Worm (Caenorhabditis elegans) whole organism, late embryonic: Measurements from ENCODE around the gene sap-49.

ENCODE experiments used
- C08G9.2 ChIP-seq: sonication (generic microtip); optimal IDR thresholded peaks from 2 replicates; lab custom pipeline; 2016; ENCODE audit warnings: mild to moderate bottlenecking, missing genetic modification characterization, moderate library complexity, missing compliant biosample characterization
- C38D4.7 ChIP-seq: fragments of 200-800 bp; sonication (Bioruptor generic); optimal IDR thresholded peaks from 2 replicates; lab custom pipeline; 2018; ENCODE audit warnings: mild to moderate bottlenecking, missing genetic modification characterization, moderate library complexity, missing compliant biosample characterization
- F13H6.1 ChIP-seq: sonication (generic microtip); optimal IDR thresholded peaks from 2 replicates; lab custom pipeline; 2016; ENCODE audit warnings: missing genetic modification characterization, missing compliant biosample characterization
- K02D7.2 ChIP-seq: sonication (generic microtip); optimal IDR thresholded peaks from 2 replicates; lab custom pipeline; 2017; ENCODE audit warnings: mild to moderate bottlenecking, missing genetic modification characterization, missing compliant biosample characterization
- K09A11.1 ChIP-seq: sonication (generic microtip); optimal IDR thresholded peaks from 2 replicates; lab custom pipeline; 2017; ENCODE audit warnings: antibody characterized with exemption, mild to moderate bottlenecking, missing genetic modification characterization, missing compliant biosample characterization; ENCODE audit not compliant: insufficient read depth
- T23F11.4 ChIP-seq: fragments of 200-800 bp; sonication (Bioruptor generic); optimal IDR thresholded peaks from 2 replicates; lab custom pipeline; 2018; ENCODE audit warnings: mild to moderate bottlenecking, missing genetic modification characterization, missing compliant biosample characterization
- Y22D7AL.16 ChIP-seq: sonication (generic microtip); optimal IDR thresholded peaks from 2 replicates; lab custom pipeline; 2016; ENCODE audit warnings: missing genetic modification characterization, missing compliant biosample characterization
- ama-1 ChIP-seq: fragments of 150-350 bp; optimal IDR thresholded peaks from 2 replicates; lab custom pipeline; 2014
- ceh-18 ChIP-seq: sonication (generic microtip); optimal IDR thresholded peaks from 2 replicates; lab custom pipeline; 2016; ENCODE audit warnings: missing genetic modification characterization, missing compliant biosample characterization
- ceh-19 ChIP-seq: fragments of 200-800 bp; sonication (Bioruptor generic); optimal IDR thresholded peaks from 2 replicates; lab custom pipeline; 2018; ENCODE audit warnings: mild to moderate bottlenecking, missing genetic modification characterization, missing compliant biosample characterization
- ceh-22 ChIP-seq: sonication (generic microtip); optimal IDR thresholded peaks from 2 replicates; lab custom pipeline; 2017; ENCODE audit warnings: missing biosample characterization, missing genetic modification characterization
- ceh-24 ChIP-seq: sonication (generic microtip); optimal IDR thresholded peaks from 2 replicates; lab custom pipeline; 2016; ENCODE audit warnings: mild to moderate bottlenecking, missing genetic modification characterization, missing compliant biosample characterization
- ceh-30 ChIP-seq: fragments of 150-350 bp; optimal IDR thresholded peaks from 2 replicates; lab custom pipeline; 2014; ENCODE audit warnings: missing biosample characterization, missing genetic modification characterization
- ceh-31 ChIP-seq: sonication (generic microtip); optimal IDR thresholded peaks from 2 replicates; lab custom pipeline; 2016; ENCODE audit warnings: missing genetic modification characterization, missing compliant biosample characterization
- ceh-34 ChIP-seq: sonication (generic microtip); optimal IDR thresholded peaks from 2 replicates; lab custom pipeline; 2016; ENCODE audit warnings: mild to moderate bottlenecking, missing genetic modification characterization, missing compliant biosample characterization
- ceh-45 ChIP-seq: fragments of 200-800 bp; sonication (Bioruptor generic); IDR thresholded peaks from 2 replicates; pipeline ENCODE4 v1.3.6; 2022; ENCODE audit warnings: missing genetic modification reagents, missing genetic modification characterization, missing compliant biosample characterization
- ceh-6 ChIP-seq: fragments of 200-800 bp; sonication (Bioruptor generic); optimal IDR thresholded peaks from 2 replicates; lab custom pipeline; 2018; ENCODE audit warnings: mild to moderate bottlenecking, missing genetic modification characterization, missing compliant biosample characterization
- ceh-9 ChIP-seq: sonication (generic microtip); optimal IDR thresholded peaks from 2 replicates; lab custom pipeline; 2016; ENCODE audit warnings: mild to moderate bottlenecking, missing genetic modification characterization, inconsistent platforms, missing compliant biosample characterization
- che-1 ChIP-seq: sonication (generic microtip); optimal IDR thresholded peaks from 2 replicates; lab custom pipeline; 2016; ENCODE audit warnings: mild to moderate bottlenecking, missing genetic modification characterization, missing compliant biosample characterization
- dmd-4 ChIP-seq: sonication (generic microtip); optimal IDR thresholded peaks from 2 replicates; lab custom pipeline; 2016; ENCODE audit warnings: borderline replicate concordance, missing genetic modification characterization, missing compliant biosample characterization
- dve-1 ChIP-seq: sonication (generic microtip); optimal IDR thresholded peaks from 2 replicates; lab custom pipeline; 2017; ENCODE audit warnings: antibody characterized with exemption, mild to moderate bottlenecking, missing genetic modification characterization, missing compliant biosample characterization
- eyg-1 ChIP-seq: sonication (generic microtip); optimal IDR thresholded peaks from 2 replicates; lab custom pipeline; 2016; ENCODE audit warnings: missing genotype, missing genetic modification characterization, missing compliant biosample characterization
- fax-1 ChIP-seq: sonication (generic microtip); optimal IDR thresholded peaks from 2 replicates; lab custom pipeline; 2016; ENCODE audit warnings: missing genotype, missing genetic modification characterization, missing compliant biosample characterization
- fkh-10 ChIP-seq: fragments of 150-350 bp; optimal IDR thresholded peaks from 2 replicates; lab custom pipeline; 2014; ENCODE audit warnings: missing biosample characterization, missing genetic modification reagents, missing genetic modification characterization
- gmeb-2 ChIP-seq: sonication (generic microtip); optimal IDR thresholded peaks from 2 replicates; lab custom pipeline; 2016; ENCODE audit warnings: missing genetic modification characterization, inconsistent platforms, missing compliant biosample characterization
- hlh-13 ChIP-seq: fragments of 200-800 bp; sonication (Bioruptor generic); optimal IDR thresholded peaks from 2 replicates; lab custom pipeline; 2018; ENCODE audit warnings: mild to moderate bottlenecking, missing genetic modification characterization, missing compliant biosample characterization
- hlh-8 ChIP-seq: sonication (generic microtip); optimal IDR thresholded peaks from 2 replicates; lab custom pipeline; 2016; ENCODE audit warnings: missing genotype, missing genetic modification characterization, missing compliant biosample characterization
- lim-6 ChIP-seq: sonication (generic microtip); optimal IDR thresholded peaks from 2 replicates; lab custom pipeline; 2016; ENCODE audit warnings: missing genetic modification characterization, missing compliant biosample characterization
- madf-2 ChIP-seq: sonication (generic microtip); optimal IDR thresholded peaks from 2 replicates; lab custom pipeline; 2017; ENCODE audit warnings: missing genetic modification characterization, missing compliant biosample characterization
- nhr-232 ChIP-seq: sonication (generic microtip); optimal IDR thresholded peaks from 2 replicates; lab custom pipeline; 2016; ENCODE audit warnings: missing genetic modification characterization, missing compliant biosample characterization
- odd-2 ChIP-seq: sonication (generic microtip); optimal IDR thresholded peaks from 2 replicates; lab custom pipeline; 2017; ENCODE audit warnings: antibody characterized with exemption, mild to moderate bottlenecking, missing genetic modification characterization, missing compliant biosample characterization
- pha-2 ChIP-seq: sonication (generic microtip); optimal IDR thresholded peaks from 2 replicates; lab custom pipeline; 2017; ENCODE audit warnings: mild to moderate bottlenecking, missing genetic modification characterization, missing compliant biosample characterization
- pqm-1 ChIP-seq: sonication (generic microtip); optimal IDR thresholded peaks from 2 replicates; lab custom pipeline; 2016; ENCODE audit warnings: missing genetic modification characterization, missing compliant biosample characterization
- pros-1 ChIP-seq: fragments of 150-350 bp; optimal IDR thresholded peaks from 2 replicates; lab custom pipeline; 2014; ENCODE audit warnings: missing biosample characterization, missing genetic modification reagents, missing genetic modification characterization
- ref-2 ChIP-seq: sonication (generic microtip); optimal IDR thresholded peaks from 2 replicates; lab custom pipeline; 2016; ENCODE audit warnings: missing genetic modification characterization, missing compliant biosample characterization
- rnt-1 ChIP-seq: sonication (generic microtip); optimal IDR thresholded peaks from 2 replicates; lab custom pipeline; 2016; ENCODE audit warnings: missing genetic modification characterization, missing compliant biosample characterization
- sox-2 ChIP-seq: fragments of 200-800 bp; sonication (Bioruptor generic); IDR thresholded peaks from 2 replicates; pipeline ENCODE4 v1.3.6; 2022; ENCODE audit warnings: missing genetic modification reagents, missing genetic modification characterization, missing compliant biosample characterization
- sox-4 ChIP-seq: sonication (generic microtip); optimal IDR thresholded peaks from 2 replicates; lab custom pipeline; 2017; ENCODE audit warnings: mild to moderate bottlenecking, missing genetic modification characterization, inconsistent platforms, missing compliant biosample characterization
- ttx-3 ChIP-seq: sonication (generic microtip); optimal IDR thresholded peaks from 2 replicates; lab custom pipeline; 2016; ENCODE audit warnings: missing genetic modification reagents, missing genetic modification characterization, missing compliant biosample characterization
- unc-86 ChIP-seq: sonication (generic microtip); optimal IDR thresholded peaks from 2 replicates; lab custom pipeline; 2016; ENCODE audit warnings: missing genetic modification characterization, missing compliant biosample characterization
- zip-5 ChIP-seq: sonication (generic microtip); optimal IDR thresholded peaks from 2 replicates; lab custom pipeline; 2016; ENCODE audit warnings: missing genetic modification characterization, missing compliant biosample characterization

The sap-49 gene

DNA sequence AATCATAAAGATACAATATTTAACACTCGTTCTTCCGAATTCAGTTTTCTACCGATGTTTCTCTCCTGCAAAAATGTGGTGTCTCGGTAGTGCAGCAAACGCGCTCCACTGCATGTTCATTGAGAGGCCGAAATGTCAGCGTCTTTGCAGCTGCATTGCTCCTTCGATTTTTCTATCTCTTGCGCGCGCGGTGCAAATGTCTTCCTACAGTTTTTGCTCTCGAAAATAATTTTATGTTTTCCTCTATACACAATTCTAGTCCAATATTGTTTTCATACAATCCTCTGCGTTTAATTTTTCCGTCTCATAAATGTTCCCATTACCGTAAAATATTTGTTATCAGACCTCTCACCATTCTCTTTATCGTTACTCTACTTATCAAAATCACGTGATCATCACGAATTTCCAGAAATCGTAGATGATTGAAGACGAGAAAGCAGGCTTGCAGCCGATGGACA is 26.8 kb upstream of the sap-49 start, which contains the start of gene ufd-2 (continued):
- TF ChIP-seq ceh-6 (GFP tag; lab: Kevin White, UChicago) (no peak), sox-4 (tag; lab: Kevin White, UChicago) (no peak), madf-2 (tag; lab: Kevin White, UChicago) (no peak), ttx-3 (tag; lab: Kevin White, UChicago) (no peak), dve-1 (tag; lab: Kevin White, UChicago) (peak; percentile 20), ceh-9 (tag; lab: Kevin White, UChicago) (no peak), zip-5 (tag; lab: Kevin White, UChicago) (peak; percentile 64), sox-2 (no peak), ceh-30 (tag; lab: Kevin White, UChicago) (no peak), fkh-10 (GFP tag; lab: Kevin White, UChicago) (no peak), rnt-1 (peak; percentile 75), eyg-1 (no peak), ceh-45 (GFP tag; lab: Robert Waterston, UW) (no peak), unc-86 (peak; percentile 36), hlh-13 (GFP tag; lab: Kevin White, UChicago) (no peak), K02D7.2 (no peak), nhr-232 (no peak), hlh-8 (tag; lab: Kevin White, UChicago) (peak; percentile 30), F13H6.1 (tag; lab: Kevin White, UChicago) (peak; percentile 68), ref-2 (tag; lab: Kevin White, UChicago) (peak; percentile 82), C08G9.2 (tag; lab: Kevin White, UChicago) (peak; percentile 71), pha-2 (tag; lab: Kevin White, UChicago) (no peak), ceh-31 (tag; lab: Kevin White, UChicago) (peak; percentile 94), odd-2 (no peak), pros-1 (tag; lab: Kevin White, UChicago) (peak; percentile 38), dmd-4 (tag; lab: Kevin White, UChicago) (no peak), Y22D7AL.16 (tag; lab: Kevin White, UChicago) (no peak), pqm-1 (tag; lab: Kevin White, UChicago) (no peak), T23F11.4 (GFP tag; lab: Kevin White, UChicago) (no peak), ceh-22 (tag; lab: Kevin White, UChicago) (no peak), ceh-24 (no peak), ceh-19 (GFP tag; lab: Kevin White, UChicago) (no peak), ceh-18 (tag; lab: Kevin White, UChicago) (peak; percentile 71)

DNA sequence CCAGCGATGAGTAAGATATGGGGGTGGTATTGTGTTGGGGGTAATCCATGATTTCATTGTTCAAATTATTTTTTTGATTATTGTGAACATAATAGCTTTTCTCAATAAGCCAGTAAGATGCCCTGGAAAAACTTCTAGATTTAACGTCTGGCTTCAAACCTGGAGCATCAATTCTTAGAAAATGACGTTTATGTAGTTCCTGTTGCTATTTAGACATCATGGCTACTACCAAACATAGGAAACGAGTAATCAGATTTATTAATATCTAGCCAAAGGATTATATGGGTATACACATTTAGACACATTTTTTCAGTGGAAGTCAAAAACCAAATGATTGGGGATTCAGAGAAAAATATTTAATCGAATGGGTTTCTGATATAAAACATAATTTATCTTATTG is 24.0 kb upstream of the sap-49 start:
- TF ChIP-seq Y22D7AL.16 (tag; lab: Kevin White, UChicago) (no peak), ama-1 (lab: Kevin White, UChicago) (no peak), che-1 (tag; lab: Kevin White, UChicago) (no peak), fax-1 (no peak), dve-1 (tag; lab: Kevin White, UChicago) (no peak), T23F11.4 (GFP tag; lab: Kevin White, UChicago) (no peak), sox-4 (tag; lab: Kevin White, UChicago) (no peak), ceh-6 (GFP tag; lab: Kevin White, UChicago) (no peak), ceh-34 (tag; lab: Kevin White, UChicago) (no peak), C38D4.7 (no peak), ceh-24 (no peak), gmeb-2 (no peak), K09A11.1 (tag; lab: Kevin White, UChicago) (no peak), odd-2 (no peak), C08G9.2 (tag; lab: Kevin White, UChicago) (no peak), lim-6 (tag; lab: Kevin White, UChicago) (no peak)
